Fruit fly (Drosophila melanogaster) whole organism, wandering third instar larva: Measurements from ENCODE around the gene CG1635.

Source experiments
- Abd-B ChIP-seq: fragments of >200 bp; optimal IDR thresholded peaks from 2 replicates; lab custom pipeline; 2017; ENCODE audit warnings: missing biosample characterization, missing genetic modification characterization
- HLH106 ChIP-seq: fragments of 200-800 bp; optimal IDR thresholded peaks from 3 replicates; lab custom pipeline; 2019; ENCODE audit warnings: missing biosample characterization, mild to moderate bottlenecking, missing genetic modification characterization, moderate library complexity
- Hr78 ChIP-seq: fragments of >200 bp; optimal IDR thresholded peaks from 2 replicates; lab custom pipeline; 2017; ENCODE audit warnings: missing biosample characterization, missing genetic modification characterization
- Mio ChIP-seq: sonication (Bioruptor generic); optimal IDR thresholded peaks from 2 replicates; lab custom pipeline; 2016; ENCODE audit warnings: missing biosample characterization, missing genetic modification characterization
- OdsH ChIP-seq: fragments of 200-800 bp; sonication (Bioruptor generic); optimal IDR thresholded peaks from 2 replicates; lab custom pipeline; 2016; ENCODE audit warnings: missing biosample characterization, mild to moderate bottlenecking, missing genetic modification characterization
- Sp1 ChIP-seq: fragments of 200-800 bp; sonication (Bioruptor generic); optimal IDR thresholded peaks from 3 replicates; lab custom pipeline; 2019; ENCODE audit warnings: missing biosample characterization, mild to moderate bottlenecking, missing genetic modification characterization, moderate library complexity
- br ChIP-seq: fragments of 200-800 bp; sonication (Bioruptor generic); optimal IDR thresholded peaks from 2 replicates; lab custom pipeline; 2016; ENCODE audit warnings: missing biosample characterization, missing genetic modification characterization
- foxo ChIP-seq, 2 experiments: fragments of 200-800 bp; sonication (Bioruptor generic); optimal IDR thresholded peaks; 2 replicates in 1 of 2; 3 replicates in 1 of 2; lab custom pipeline; 2016 to 2017; ENCODE audit warnings: missing biosample characterization in 2 of 2, missing genetic modification characterization in 2 of 2
- fru ChIP-seq: fragments of 200-800 bp; sonication (Bioruptor generic); optimal IDR thresholded peaks from 3 replicates; lab custom pipeline; 2016; ENCODE audit warnings: missing biosample characterization, mild to moderate bottlenecking, missing genetic modification characterization
- pan ChIP-seq: fragments of >200 bp; optimal IDR thresholded peaks from 2 replicates; lab custom pipeline; 2017
- psq ChIP-seq: fragments of 200-800 bp; sonication (Bioruptor generic); optimal IDR thresholded peaks from 3 replicates; lab custom pipeline; 2017; ENCODE audit warnings: missing biosample characterization, mild to moderate bottlenecking, missing genetic modification characterization, moderate library complexity

DNA sequence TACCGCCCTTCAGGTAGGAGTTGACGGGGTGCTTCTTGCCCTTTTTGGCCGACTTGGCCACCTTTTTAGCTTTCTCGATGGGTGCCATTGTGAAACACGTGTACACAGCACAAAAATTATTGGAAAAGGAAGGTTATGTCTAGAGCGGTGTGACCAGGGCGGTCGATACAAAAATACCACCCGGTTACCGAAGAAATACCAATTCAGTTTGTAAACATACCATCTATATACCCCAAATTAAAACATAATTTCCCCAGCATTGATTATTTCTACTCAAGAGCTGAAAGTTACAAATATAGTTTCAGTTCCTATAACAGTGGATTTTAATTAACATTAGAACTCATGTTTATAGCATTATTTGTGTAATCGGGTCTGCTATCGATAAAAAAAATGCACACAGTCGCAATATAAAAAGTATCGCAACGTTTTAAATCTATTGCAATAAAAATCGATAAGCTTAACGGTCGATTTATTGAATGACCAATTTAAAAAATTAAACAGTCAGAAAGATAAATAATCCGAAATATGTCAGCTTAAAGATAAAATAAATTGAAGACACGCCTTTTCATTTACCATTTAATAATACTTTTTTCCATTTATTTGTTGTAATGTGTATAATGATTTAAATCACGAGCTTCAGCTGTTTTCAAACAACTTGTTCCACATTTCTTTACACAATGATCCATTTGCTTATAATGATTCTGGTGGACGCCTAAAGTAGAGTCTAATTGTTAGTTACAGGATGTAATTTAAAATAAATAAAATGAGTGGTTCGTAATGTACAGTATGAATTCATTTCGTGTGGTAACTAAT, 7.8 kb downstream of the CG1635 start, which contains the start of gene RpL6:
- TF ChIP-seq psq (no peak), foxo (GFP tag; optimal IDR thresholded peaks at IDR 0.05; lab: Kevin White, UChicago) (peak in 1 of 2 experiments; percentile 30), Mio (GFP tag; lab: Kevin White, UChicago) (no peak), br (GFP tag; lab: Kevin White, UChicago) (no peak), Hr78 (no peak), Abd-B (GFP tag; lab: Kevin White, UChicago) (no peak), pan (no peak), HLH106 (tag; lab: Kevin White, UChicago) (no peak), Sp1 (GFP tag; lab: Kevin White, UChicago) (peak; percentile 45), OdsH (no peak), fru (GFP tag; lab: Kevin White, UChicago) (no peak)
